Worm (Caenorhabditis elegans) whole organism, L4 larva: ENCODE measurements around the gene hsp-4.

Experiments used
- F10B5.3 ChIP-seq: sonication (generic microtip); optimal IDR thresholded peaks from 2 replicates; lab custom pipeline; 2016; ENCODE audit warnings: mild to moderate bottlenecking, missing genetic modification characterization, missing compliant biosample characterization
- F37D6.2 ChIP-seq: sonication (generic microtip); optimal IDR thresholded peaks from 2 replicates; lab custom pipeline; 2016; ENCODE audit warnings: mild to moderate bottlenecking, missing genetic modification characterization, missing compliant biosample characterization
- F49E8.2 ChIP-seq: sonication (generic microtip); optimal IDR thresholded peaks from 2 replicates; lab custom pipeline; 2016; ENCODE audit warnings: missing compliant biosample characterization, mild to moderate bottlenecking, missing genetic modification characterization, borderline replicate concordance
- T20F7.1 ChIP-seq: fragments of 200-800 bp; sonication (Bioruptor generic); optimal IDR thresholded peaks from 2 replicates; lab custom pipeline; 2018; ENCODE audit warnings: mild to moderate bottlenecking, missing genetic modification characterization, missing compliant biosample characterization
- T26A8.4 ChIP-seq: fragments of 200-800 bp; sonication (Bioruptor generic); IDR thresholded peaks from 2 replicates; pipeline ENCODE4 v1.3.6; 2022; ENCODE audit warnings: missing genetic modification characterization, missing compliant biosample characterization
- aha-1 ChIP-seq: fragments of 150-350 bp; peaks from one replicate; lab custom pipeline; 2014; ENCODE audit warnings: missing biosample characterization, missing genetic modification characterization
- ama-1 ChIP-seq: fragments of 150-350 bp; optimal IDR thresholded peaks from 2 replicates; lab custom pipeline; 2014; ENCODE audit warnings: inconsistent platforms, mixed read lengths
- ceh-28 ChIP-seq: fragments of 150-350 bp; optimal IDR thresholded peaks from 2 replicates; lab custom pipeline; 2014; ENCODE audit warnings: missing biosample characterization, missing genetic modification reagents, missing genetic modification characterization
- ctbp-1 ChIP-seq: fragments of 200-800 bp; sonication (Bioruptor generic); IDR thresholded peaks from 2 replicates; pipeline ENCODE4 v1.3.6; 2022; ENCODE audit warnings: missing genetic modification reagents, missing genetic modification characterization, missing compliant biosample characterization
- daf-12 ChIP-seq: fragments of 150-350 bp; optimal IDR thresholded peaks from 2 replicates; lab custom pipeline; 2014; ENCODE audit warnings: missing biosample characterization, missing genetic modification reagents, missing genetic modification characterization
- daf-16 ChIP-seq, 3 experiments: sonication (generic microtip); optimal IDR thresholded peaks; 2 replicates each; lab custom pipeline; 2016 to 2017; ENCODE audit warnings: missing genetic modification characterization in 3 of 3, missing genetic modification reagents in 3 of 3, mild to moderate bottlenecking in 2 of 3, missing compliant biosample characterization in 2 of 3, missing biosample characterization in 1 of 3, moderate library complexity in 1 of 3
- dmd-6 ChIP-seq: fragments of 200-800 bp; sonication (Bioruptor generic); IDR thresholded peaks from 2 replicates; pipeline ENCODE4 v1.3.6; 2022; ENCODE audit warnings: missing genetic modification reagents, missing genetic modification characterization, missing compliant biosample characterization
- dmd-8 ChIP-seq: fragments of 200-800 bp; sonication (Bioruptor generic); IDR thresholded peaks from 2 replicates; pipeline ENCODE4 v1.3.6; 2022; ENCODE audit warnings: missing genetic modification characterization, missing compliant biosample characterization
- dmd-9 ChIP-seq: fragments of 200-800 bp; sonication (Bioruptor generic); IDR thresholded peaks from 2 replicates; pipeline ENCODE4 v1.3.6; 2022; ENCODE audit warnings: missing genetic modification reagents, missing genetic modification characterization, missing compliant biosample characterization
- dve-1 ChIP-seq: sonication (generic microtip); optimal IDR thresholded peaks from 2 replicates; lab custom pipeline; 2017; ENCODE audit warnings: antibody characterized with exemption, mild to moderate bottlenecking, missing genetic modification characterization, missing compliant biosample characterization; ENCODE audit not compliant: insufficient read depth
- hif-1 ChIP-seq, 2 experiments: sonication (generic microtip); optimal IDR thresholded peaks; 2 replicates each; lab custom pipeline; 2016 to 2017; ENCODE audit warnings: missing compliant biosample characterization in 2 of 2, missing genetic modification characterization in 2 of 2, missing genetic modification reagents in 2 of 2, missing genotype in 2 of 2, mild to moderate bottlenecking in 1 of 2
- hlh-30 ChIP-seq: sonication (generic microtip); optimal IDR thresholded peaks from 2 replicates; lab custom pipeline; 2017; ENCODE audit warnings: antibody characterized with exemption, mild to moderate bottlenecking, missing genetic modification characterization, missing compliant biosample characterization; ENCODE audit not compliant: insufficient read depth
- lim-7 ChIP-seq: fragments of 200-800 bp; sonication (Bioruptor generic); IDR thresholded peaks from 2 replicates; pipeline ENCODE4 v1.3.6; 2022; ENCODE audit warnings: missing genetic modification characterization, missing compliant biosample characterization
- lin-38 ChIP-seq: fragments of 200-800 bp; sonication (Bioruptor generic); IDR thresholded peaks from 2 replicates; pipeline ENCODE4 v1.3.6; 2022; ENCODE audit warnings: missing genetic modification reagents, missing genetic modification characterization, missing compliant biosample characterization
- lin-39 ChIP-seq: fragments of 150-350 bp; optimal IDR thresholded peaks from 2 replicates; lab custom pipeline; 2014; ENCODE audit warnings: missing biosample characterization, missing genetic modification reagents, missing genetic modification characterization
- lir-3 ChIP-seq: sonication (generic microtip); optimal IDR thresholded peaks from 2 replicates; lab custom pipeline; 2016; ENCODE audit warnings: mild to moderate bottlenecking, missing genetic modification characterization, missing compliant biosample characterization
- lsy-2 ChIP-seq, 2 experiments: fragments of 150-350 bp in 1 of 2; sonication (generic microtip) in 1 of 2; optimal IDR thresholded peaks; 2 replicates each; lab custom pipeline; 2014 to 2017; ENCODE audit warnings: missing biosample characterization in 2 of 2, missing genetic modification characterization in 2 of 2
- mdl-1 ChIP-seq, 2 experiments: fragments of 150-350 bp in 1 of 2; sonication (generic microtip) in 1 of 2; optimal IDR thresholded peaks; 2 replicates each; lab custom pipeline; 2014 to 2017; ENCODE audit warnings: missing biosample characterization in 2 of 2, missing genetic modification characterization in 2 of 2
- mes-2 ChIP-seq: sonication (generic microtip); optimal IDR thresholded peaks from 2 replicates; lab custom pipeline; 2016; ENCODE audit warnings: missing genotype, mild to moderate bottlenecking, missing genetic modification characterization, missing compliant biosample characterization; ENCODE audit not compliant: poor library complexity, severe bottlenecking
- mxl-3 ChIP-seq: fragments of 200-800 bp; sonication (Bioruptor generic); optimal IDR thresholded peaks from 2 replicates; lab custom pipeline; 2018; ENCODE audit warnings: mild to moderate bottlenecking, missing genetic modification characterization, missing compliant biosample characterization
- nhr-111 ChIP-seq: fragments of 200-800 bp; sonication (Bioruptor generic); optimal IDR thresholded peaks from 2 replicates; lab custom pipeline; 2018; ENCODE audit warnings: mild to moderate bottlenecking, missing genetic modification characterization, missing compliant biosample characterization
- nhr-237 ChIP-seq: sonication (generic microtip); optimal IDR thresholded peaks from 2 replicates; lab custom pipeline; 2017; ENCODE audit warnings: missing biosample characterization, missing genetic modification characterization
- nhr-28 ChIP-seq: fragments of 150-350 bp; optimal IDR thresholded peaks from 2 replicates; lab custom pipeline; 2014; ENCODE audit warnings: missing biosample characterization, missing genetic modification characterization
- nhr-48 ChIP-seq: sonication (generic microtip); optimal IDR thresholded peaks from 2 replicates; lab custom pipeline; 2016; ENCODE audit warnings: mild to moderate bottlenecking, missing genetic modification characterization, missing compliant biosample characterization
- nhr-76 ChIP-seq: fragments of 150-350 bp; optimal IDR thresholded peaks from 2 replicates; lab custom pipeline; 2014; ENCODE audit warnings: missing biosample characterization, missing genetic modification characterization
- pqm-1 ChIP-seq: sonication (generic microtip); optimal IDR thresholded peaks from 2 replicates; lab custom pipeline; 2017; ENCODE audit warnings: missing biosample characterization, missing genetic modification characterization
- skn-1 ChIP-seq: fragments of 150-350 bp; optimal IDR thresholded peaks from 2 replicates; lab custom pipeline; 2014; ENCODE audit warnings: missing biosample characterization, missing genetic modification characterization
- spr-3 ChIP-seq: fragments of 200-800 bp; sonication (Bioruptor generic); optimal IDR thresholded peaks from 2 replicates; lab custom pipeline; 2018; ENCODE audit warnings: mild to moderate bottlenecking, missing genetic modification characterization, missing compliant biosample characterization
- unc-62 ChIP-seq, 3 experiments: fragments of 150-350 bp in 1 of 3; sonication (generic microtip); optimal IDR thresholded peaks in 2 of 3; peaks in 1 of 3; 1 replicate in 1 of 3; 2 replicates in 2 of 3; lab custom pipeline; 2014 to 2017; ENCODE audit warnings: missing biosample characterization in 3 of 3, missing genetic modification characterization in 3 of 3, missing genetic modification reagents in 3 of 3, missing genotype in 1 of 3
- vab-7 ChIP-seq: fragments of 200-800 bp; sonication (Bioruptor generic); IDR thresholded peaks from 2 replicates; pipeline ENCODE4 v1.3.6; 2022; ENCODE audit warnings: missing genetic modification reagents, missing genetic modification characterization, missing compliant biosample characterization
- ztf-7 ChIP-seq: fragments of 150-350 bp; optimal IDR thresholded peaks from 2 replicates; lab custom pipeline; 2014; ENCODE audit warnings: missing biosample characterization, missing genetic modification characterization

The hsp-4 gene

ce11 chrII:7396081-7396480 lies 43.6 kb upstream of the hsp-4 start:
- no peak for TF ChIP-seq F10B5.3 (tag; lab: Kevin White, UChicago)
- TF ChIP-seq nhr-76 (tag; lab: Kevin White, UChicago) = no peak
- no peak for TF ChIP-seq F49E8.2 (tag; lab: Kevin White, UChicago)
- TF ChIP-seq lin-39 (tag; lab: Kevin White, UChicago) = no peak
- no peak for TF ChIP-seq daf-12 (tag; lab: Kevin White, UChicago)
- TF ChIP-seq ctbp-1 = no peak
- no peak for TF ChIP-seq ama-1
- no peak for TF ChIP-seq mdl-1 (tag; optimal IDR thresholded peaks at IDR 0.05; lab: Kevin White, UChicago)
- peak; percentile 21 for TF ChIP-seq aha-1 (tag; lab: Kevin White, UChicago)
- no peak for TF ChIP-seq ceh-28 (tag; lab: Kevin White, UChicago)
- TF ChIP-seq nhr-111 (GFP tag; lab: Kevin White, UChicago) = no peak
- TF ChIP-seq unc-62 (GFP tag; optimal IDR thresholded peaks at IDR 0.05 in 1 of 2; lab: Kevin White, UChicago) = peak in 1 of 2 experiments; percentile 98
- TF ChIP-seq unc-62 (tag; optimal IDR thresholded peaks at IDR 0.05; lab: Kevin White, UChicago) = no peak
- no peak for TF ChIP-seq dmd-9 (GFP tag; lab: Robert Waterston, UW)
- no peak for TF ChIP-seq lsy-2 (tag; optimal IDR thresholded peaks at IDR 0.05; lab: Kevin White, UChicago)
- TF ChIP-seq skn-1 (tag; lab: Kevin White, UChicago) = no peak

ce11 chrII:7394690-7395054 lies 42.2 kb upstream of the hsp-4 start, which contains the start of gene bath-44:
Gene bath-44 (plus strand): TSS chrII:7394955.
- TF ChIP-seq vab-7 (GFP tag; lab: Robert Waterston, UW) (no peak), lim-7 (GFP tag; lab: Robert Waterston, UW) (0 out of 2 replicates have a peak, but pooled peaks have one; percentile 3), lir-3 (no peak), lin-38 (GFP tag; lab: Robert Waterston, UW) (no peak)
- TF ChIP-seq, all 104 proteins: peak for 1

- TF ChIP-seq hif-1 (tag; optimal IDR thresholded peaks at IDR 0.05; lab: Kevin White, UChicago) (peak; percentile 58 to 81), daf-16 (GFP tag; optimal IDR thresholded peaks at IDR 0.05; lab: Kevin White, UChicago) (no peak), daf-16 (tag; optimal IDR thresholded peaks at IDR 0.05; lab: Kevin White, UChicago) (peak; percentile 75), T20F7.1 (GFP tag; lab: Kevin White, UChicago) (peak; percentile 16), lsy-2 (tag; optimal IDR thresholded peaks at IDR 0.05; lab: Kevin White, UChicago) (peak in 1 of 2 experiments; percentile 5), hlh-30 (tag; lab: Kevin White, UChicago) (peak; percentile 81), aha-1 (tag; lab: Kevin White, UChicago) (peak; percentile 98), T26A8.4 (no peak; the same call in 1 of the 2 replicates), dmd-6 (0 out of 2 replicates have a peak, but pooled peaks have one; percentile 11), dve-1 (tag; lab: Kevin White, UChicago) (peak; percentile 8), pqm-1 (tag; lab: Kevin White, UChicago) (no peak), nhr-28 (peak; percentile 19)
Measured at ce11 chrII:7393922-7394689, 41.7 kb upstream of the hsp-4 start.

ce11 chrII:7393393-7393792 lies 40.9 kb upstream of the hsp-4 start:
- TF ChIP-seq lsy-2 (tag; optimal IDR thresholded peaks at IDR 0.05; lab: Kevin White, UChicago) (no peak), dmd-8 (GFP tag; lab: Robert Waterston, UW) (no peak), mxl-3 (GFP tag; lab: Kevin White, UChicago) (peak; percentile 28), mes-2 (tag; lab: Kevin White, UChicago) (no peak), ctbp-1 (no peak), dve-1 (tag; lab: Kevin White, UChicago) (no peak), F37D6.2 (tag; lab: Kevin White, UChicago) (no peak), unc-62 (GFP tag; optimal IDR thresholded peaks at IDR 0.05 in 1 of 2; lab: Kevin White, UChicago) (peak in 1 of 2 experiments; percentile 63), unc-62 (tag; optimal IDR thresholded peaks at IDR 0.05; lab: Kevin White, UChicago) (no peak), nhr-48 (tag; lab: Kevin White, UChicago) (no peak), ztf-7 (tag; lab: Kevin White, UChicago) (no peak), spr-3 (no peak), nhr-237 (no peak), hlh-30 (tag; lab: Kevin White, UChicago) (peak; percentile 38), dmd-9 (GFP tag; lab: Robert Waterston, UW) (no peak), lir-3 (no peak), mdl-1 (tag; optimal IDR thresholded peaks at IDR 0.05; lab: Kevin White, UChicago) (no peak), ceh-28 (tag; lab: Kevin White, UChicago) (no peak)
